Fruit fly (Drosophila melanogaster) whole organism, embryonic: ENCODE data around the gene NC2beta.

Source experiments
- Ada2b ChIP-seq: fragments of 200-800 bp; sonication (Bioruptor generic); IDR thresholded peaks from 2 replicates; pipeline ENCODE4 v1.3.6; 2022; ENCODE audit warnings: missing biosample characterization, missing genetic modification characterization
- CG10654 ChIP-seq: fragments of 200-800 bp; sonication (Bioruptor generic); optimal IDR thresholded peaks from 2 replicates; lab custom pipeline; 2016; ENCODE audit warnings: missing biosample characterization, missing genetic modification characterization
- CG11723 ChIP-seq: fragments of 200-800 bp; sonication (Bioruptor generic); optimal IDR thresholded peaks from 2 replicates; lab custom pipeline; 2017; ENCODE audit warnings: missing biosample characterization, mild to moderate bottlenecking, missing genetic modification characterization
- CG1233 ChIP-seq: fragments of 200-800 bp; sonication (Bioruptor generic); optimal IDR thresholded peaks from 4 replicates; lab custom pipeline; 2018; ENCODE audit warnings: missing biosample characterization, mild to moderate bottlenecking, missing genetic modification characterization
- CG12942 ChIP-seq: fragments of 200-800 bp; sonication (Bioruptor generic); optimal IDR thresholded peaks from 3 replicates; lab custom pipeline; 2016; ENCODE audit warnings: missing biosample characterization, missing genetic modification characterization
- CG13287 ChIP-seq: fragments of 200-800 bp; sonication (Bioruptor generic); IDR thresholded peaks from 2 replicates; pipeline ENCODE4 v1.3.6; 2022; ENCODE audit warnings: missing biosample characterization, missing genetic modification characterization; ENCODE audit not compliant: partially characterized antibody
- CG16779 ChIP-seq: fragments of 200-800 bp; sonication (Bioruptor generic); IDR thresholded peaks from 2 replicates; pipeline ENCODE4 v1.3.6; 2022; ENCODE audit warnings: missing biosample characterization, missing genetic modification characterization
- CG17359 ChIP-seq: fragments of 200-800 bp; sonication (Bioruptor generic); optimal IDR thresholded peaks from 3 replicates; lab custom pipeline; 2018; ENCODE audit warnings: missing biosample characterization, mild to moderate bottlenecking, missing genetic modification characterization, moderate library complexity
- CG2678 ChIP-seq: fragments of 200-800 bp; sonication (Bioruptor generic); optimal IDR thresholded peaks from 3 replicates; lab custom pipeline; 2019; ENCODE audit warnings: missing biosample characterization, mild to moderate bottlenecking, missing genetic modification characterization, moderate library complexity
- CG33557 ChIP-seq: fragments of 200-800 bp; sonication (Bioruptor generic); optimal IDR thresholded peaks from 2 replicates; lab custom pipeline; 2019; ENCODE audit warnings: missing biosample characterization, mild to moderate bottlenecking, missing genetic modification characterization, moderate library complexity
- CG34422 ChIP-seq: fragments of 200-800 bp; sonication (Bioruptor generic); IDR thresholded peaks from 3 replicates; pipeline ENCODE4 v1.3.6; 2022; ENCODE audit warnings: missing biosample characterization, missing genetic modification characterization
- CG4424 ChIP-seq: fragments of 200-800 bp; sonication (Bioruptor generic); optimal IDR thresholded peaks from 3 replicates; lab custom pipeline; 2016; ENCODE audit warnings: missing biosample characterization, missing genetic modification characterization
- CG6689 ChIP-seq: fragments of 200-800 bp; sonication (Bioruptor generic); IDR thresholded peaks from 2 replicates; pipeline ENCODE4 v1.3.6; 2022; ENCODE audit warnings: missing biosample characterization, missing genetic modification characterization
- CG8388 ChIP-seq: fragments of 200-800 bp; sonication (Bioruptor generic); optimal IDR thresholded peaks from 2 replicates; lab custom pipeline; 2019; ENCODE audit warnings: missing biosample characterization, mild to moderate bottlenecking, missing genetic modification characterization, moderate library complexity
- Dp ChIP-seq: fragments of 200-800 bp; sonication (Bioruptor generic); optimal IDR thresholded peaks from 2 replicates; lab custom pipeline; 2018; ENCODE audit warnings: missing biosample characterization, mild to moderate bottlenecking, missing genetic modification characterization, moderate library complexity
- E2f2 ChIP-seq: fragments of 200-800 bp; sonication (Bioruptor generic); IDR thresholded peaks from 2 replicates; pipeline ENCODE4 v1.3.6; 2022; ENCODE audit warnings: missing biosample characterization, missing genetic modification characterization
- Jarid2 ChIP-seq: fragments of 200-800 bp; sonication (Bioruptor generic); optimal IDR thresholded peaks from 3 replicates; lab custom pipeline; 2017; ENCODE audit warnings: mild to moderate bottlenecking, missing biosample characterization, missing genetic modification reagents, missing genetic modification characterization
- MBD-R2 ChIP-seq: fragments of 200-800 bp; sonication (Bioruptor generic); IDR thresholded peaks from 2 replicates; pipeline ENCODE4 v1.3.6; 2022; ENCODE audit warnings: missing biosample characterization, missing genetic modification characterization
- Med ChIP-seq: fragments of 200-800 bp; sonication (Bioruptor generic); peaks from one replicate; lab custom pipeline; 2016; ENCODE audit warnings: missing biosample characterization, missing genetic modification characterization, mild to moderate bottlenecking, inconsistent platforms, moderate library complexity
- Mrtf ChIP-seq: fragments of 200-800 bp; sonication (Bioruptor generic); IDR thresholded peaks from 3 replicates; pipeline ENCODE4 v1.3.6; 2022; ENCODE audit warnings: missing biosample characterization, missing genetic modification characterization
- PHDP ChIP-seq: fragments of 200-800 bp; sonication (Bioruptor generic); optimal IDR thresholded peaks from 3 replicates; lab custom pipeline; 2018; ENCODE audit warnings: missing biosample characterization, mild to moderate bottlenecking, missing genetic modification characterization, moderate library complexity
- Pdp1 ChIP-seq, 2 experiments: fragments of 200-800 bp; sonication (Bioruptor generic); optimal IDR thresholded peaks; 3 replicates each; lab custom pipeline; 2016; ENCODE audit warnings: missing biosample characterization in 2 of 2, missing genetic modification characterization in 2 of 2, mild to moderate bottlenecking in 1 of 2, moderate library complexity in 1 of 2
- Sry-δ ChIP-seq: fragments of 200-800 bp; sonication (Bioruptor generic); optimal IDR thresholded peaks from 2 replicates; lab custom pipeline; 2016; ENCODE audit warnings: missing biosample characterization, missing genetic modification characterization
- Taf1 ChIP-seq: fragments of 200-800 bp; sonication (Bioruptor generic); IDR thresholded peaks from 2 replicates; pipeline ENCODE4 v1.3.6; 2022; ENCODE audit warnings: missing biosample characterization, missing genetic modification characterization
- amos ChIP-seq: fragments of 200-800 bp; sonication (Bioruptor generic); IDR thresholded peaks from 2 replicates; pipeline ENCODE4 v1.3.6; 2022; ENCODE audit warnings: missing biosample characterization, missing genetic modification characterization; ENCODE audit not compliant: partially characterized antibody
- ato ChIP-seq: fragments of 200-800 bp; sonication (Bioruptor generic); IDR thresholded peaks from 2 replicates; pipeline ENCODE4 v1.3.6; 2022; ENCODE audit warnings: missing biosample characterization, missing genetic modification characterization; ENCODE audit not compliant: partially characterized antibody
- chinmo ChIP-seq: fragments of 200-800 bp; sonication (Bioruptor generic); IDR thresholded peaks from 4 replicates; pipeline ENCODE4 v1.3.6; 2022; ENCODE audit warnings: missing biosample characterization, missing genetic modification characterization; ENCODE audit not compliant: partially characterized antibody
- croc ChIP-seq: fragments of 200-800 bp; sonication (Bioruptor generic); conservative IDR thresholded peaks from 3 replicates; pipeline ENCODE4 v1.3.6; 2022; ENCODE audit warnings: missing biosample characterization, missing genetic modification characterization
- ewg ChIP-seq: fragments of 200-800 bp; sonication (Bioruptor generic); optimal IDR thresholded peaks from 3 replicates; lab custom pipeline; 2017; ENCODE audit warnings: mild to moderate bottlenecking, missing biosample characterization, missing genetic modification reagents, missing genetic modification characterization
- ftz-f1 ChIP-seq: fragments of 200-800 bp; sonication (Bioruptor generic); optimal IDR thresholded peaks from 2 replicates; lab custom pipeline; 2016; ENCODE audit warnings: missing biosample characterization, missing genetic modification characterization
- gt ChIP-seq: fragments of 200-800 bp; sonication (Bioruptor generic); IDR thresholded peaks from 2 replicates; pipeline ENCODE4 v1.3.6; 2022; ENCODE audit warnings: missing biosample characterization, missing genetic modification characterization
- ham ChIP-seq: fragments of 200-800 bp; sonication (Bioruptor generic); IDR thresholded peaks from 2 replicates; pipeline ENCODE4 v1.3.6; 2022; ENCODE audit warnings: missing biosample characterization, missing genetic modification characterization
- inv ChIP-seq: fragments of 200-800 bp; sonication (Bioruptor generic); IDR thresholded peaks from 2 replicates; pipeline ENCODE4 v1.3.6; 2022; ENCODE audit warnings: missing biosample characterization, missing genetic modification characterization; ENCODE audit not compliant: partially characterized antibody
- jing ChIP-seq: fragments of 200-800 bp; sonication (Bioruptor generic); optimal IDR thresholded peaks from 2 replicates; lab custom pipeline; 2018; ENCODE audit warnings: missing biosample characterization, mild to moderate bottlenecking, missing genetic modification characterization
- kay ChIP-seq: fragments of 200-800 bp; sonication (Bioruptor generic); optimal IDR thresholded peaks from 2 replicates; lab custom pipeline; 2016; ENCODE audit warnings: missing biosample characterization, missing genetic modification characterization
- lola ChIP-seq, 3 experiments: fragments of >200 bp in 2 of 3; fragments of 200-800 bp in 1 of 3; sonication (Bioruptor generic) in 1 of 3; optimal IDR thresholded peaks; 2 replicates each; lab custom pipeline; 2017 to 2019; ENCODE audit warnings: missing biosample characterization in 3 of 3, missing genetic modification characterization in 3 of 3, mild to moderate bottlenecking in 1 of 3, moderate library complexity in 1 of 3
- nerfin-1 ChIP-seq: fragments of 200-800 bp; sonication (Bioruptor generic); optimal IDR thresholded peaks from 3 replicates; lab custom pipeline; 2019; ENCODE audit warnings: missing biosample characterization, mild to moderate bottlenecking, missing genetic modification characterization, moderate library complexity
- oc ChIP-seq: fragments of 200-800 bp; sonication (Bioruptor generic); optimal IDR thresholded peaks from 2 replicates; lab custom pipeline; 2018; ENCODE audit warnings: missing biosample characterization, mild to moderate bottlenecking, missing genetic modification characterization, moderate library complexity
- phol ChIP-seq: fragments of 200-800 bp; sonication (Bioruptor generic); optimal IDR thresholded peaks from 3 replicates; lab custom pipeline; 2018; ENCODE audit warnings: missing biosample characterization, mild to moderate bottlenecking, missing genetic modification characterization, moderate library complexity
- row ChIP-seq: fragments of 200-800 bp; sonication (Bioruptor generic); IDR thresholded peaks from 3 replicates; pipeline ENCODE4 v1.3.6; 2022; ENCODE audit warnings: missing biosample characterization, missing genetic modification characterization
- schlank ChIP-seq: fragments of 200-800 bp; sonication (Bioruptor generic); optimal IDR thresholded peaks from 2 replicates; lab custom pipeline; 2018; ENCODE audit warnings: missing biosample characterization, mild to moderate bottlenecking, missing genetic modification characterization
- sens ChIP-seq: fragments of 200-800 bp; sonication (Bioruptor generic); peaks from one replicate; lab custom pipeline; 2016; ENCODE audit warnings: missing biosample characterization, missing genetic modification characterization
- slbo ChIP-seq: fragments of 200-800 bp; sonication (Bioruptor generic); IDR thresholded peaks from 2 replicates; pipeline ENCODE4 v1.3.6; 2022; ENCODE audit warnings: missing biosample characterization, missing genetic modification characterization
- tll ChIP-seq, 2 experiments: fragments of 200-800 bp in 1 of 2; fragments of >200 bp in 1 of 2; sonication (Bioruptor generic) in 1 of 2; optimal IDR thresholded peaks; 2 replicates each; lab custom pipeline; 2017 to 2019; ENCODE audit warnings: missing biosample characterization in 2 of 2, missing genetic modification characterization in 2 of 2, mild to moderate bottlenecking in 1 of 2, moderate library complexity in 1 of 2

The NC2beta gene

dm6 chr2L:15031650-15032049, 24.0 kb downstream of the NC2beta start, which contains the start of gene CG31832:
TSS of gene CG31832 (minus strand) at chr2L:15031750.
- no peak for TF ChIP-seq CG17359 (tag; lab: Kevin White, UChicago)
- peak; percentile 27 for TF ChIP-seq sens (GFP tag; lab: Kevin White, UChicago)

dm6 chr2L:15035366-15035765, 27.8 kb downstream of the NC2beta start, which contains the start of gene yellow-c:
TSS of gene yellow-c (plus strand) at chr2L:15035394.
- no peak for TF ChIP-seq croc (GFP tag; lab: Robert Waterston, UW)
- no peak for TF ChIP-seq slbo (GFP tag; lab: Robert Waterston, UW)
- TF ChIP-seq kay (GFP tag; lab: Kevin White, UChicago) = no peak
- no peak for TF ChIP-seq MBD-R2 (GFP tag; lab: Robert Waterston, UW)
- peak; percentile 72 for TF ChIP-seq ftz-f1 (GFP tag; lab: Kevin White, UChicago)
- peak; percentile 15; the same call in 1 of the 2 replicates for TF ChIP-seq CG13287 (GFP tag; lab: Robert Waterston, UW)
- TF ChIP-seq jing (GFP tag; lab: Kevin White, UChicago) = no peak
- TF ChIP-seq Ada2b = no peak
- no peak for TF ChIP-seq phol
- TF ChIP-seq CG6689 (GFP tag; lab: Robert Waterston, UW) = no peak
- no peak for TF ChIP-seq schlank (tag; lab: Kevin White, UChicago)
- TF ChIP-seq Dp (GFP tag; lab: Kevin White, UChicago) = peak; percentile 16
- TF ChIP-seq Taf1 = no peak
- TF ChIP-seq inv (GFP tag; lab: Robert Waterston, UW) = no peak
- 0 out of 3 replicates have a peak, but pooled peaks have one; percentile 54 for TF ChIP-seq Mrtf (GFP tag; lab: Robert Waterston, UW)
- no peak for TF ChIP-seq CG11723 (GFP tag; lab: Kevin White, UChicago)
- TF ChIP-seq chinmo (GFP tag; lab: Robert Waterston, UW) = peak; percentile 87; the same call in 3 of the 4 replicates
- TF ChIP-seq CG33557 (GFP tag; lab: Kevin White, UChicago) = no peak
- TF ChIP-seq ewg (GFP tag; lab: Kevin White, UChicago) = no peak
- peak; percentile 44; the same call in 1 of the 3 replicates for TF ChIP-seq CG34422 (GFP tag; lab: Robert Waterston, UW)
- no peak for TF ChIP-seq CG8388
- TF ChIP-seq CG2678 (tag; lab: Kevin White, UChicago) = no peak
- TF ChIP-seq Jarid2 = peak; percentile 55
- TF ChIP-seq ham (GFP tag; lab: Robert Waterston, UW) = 0 out of 2 replicates have a peak, but pooled peaks have one; percentile 19
- TF ChIP-seq Med = no peak
- no peak for TF ChIP-seq CG12942 (GFP tag; lab: Kevin White, UChicago)
- TF ChIP-seq PHDP (tag; lab: Kevin White, UChicago) = no peak

dm6 chr2L:15038339-15039308, 31.0 kb downstream of the NC2beta start, which contains the start of gene CIAPIN1:
TSS of gene CIAPIN1 (minus strand) at chr2L:15038861.
- no peak for TF ChIP-seq CG1233 (GFP tag; lab: Kevin White, UChicago)
- peak in 1 of 2 experiments; percentile 32 for TF ChIP-seq tll (GFP tag; optimal IDR thresholded peaks at IDR 0.05; lab: Kevin White, UChicago)
- no peak for TF ChIP-seq gt (GFP tag; lab: Robert Waterston, UW)
- 0 out of 4 replicates have a peak, but pooled peaks have one; percentile 32 for TF ChIP-seq chinmo (GFP tag; lab: Robert Waterston, UW)
- TF ChIP-seq E2f2 (GFP tag; lab: Robert Waterston, UW) = peak; percentile 8; the same call in 1 of the 2 replicates
- no peak for TF ChIP-seq CG16779 (GFP tag; lab: Robert Waterston, UW)
- TF ChIP-seq nerfin-1 = no peak
- peak in 1 of 3 experiments; percentile 16 for TF ChIP-seq lola (GFP tag; optimal IDR thresholded peaks at IDR 0.05; lab: Kevin White, UChicago)
- no peak for TF ChIP-seq oc (tag; lab: Kevin White, UChicago)
- TF ChIP-seq row (GFP tag; lab: Robert Waterston, UW) = peak; percentile 16
- peak; percentile 62; the same call in 1 of the 2 replicates for TF ChIP-seq ato
- peak; percentile 70 for TF ChIP-seq Sry-δ (GFP tag; lab: Kevin White, UChicago)
- no peak for TF ChIP-seq CG4424 (GFP tag; lab: Kevin White, UChicago)
- TF ChIP-seq amos (GFP tag; lab: Robert Waterston, UW) = peak; percentile 50
- TF ChIP-seq CG10654 (GFP tag; lab: Kevin White, UChicago) = no peak
- peak in 1 of 2 experiments; percentile 28 for TF ChIP-seq Pdp1 (GFP tag; optimal IDR thresholded peaks at IDR 0.05; lab: Kevin White, UChicago)
